Fruit fly (Drosophila melanogaster): ENCODE measurements around the gene CG14717.

The CG14717 gene

dm6 chr3R:11741730-11742203 is 45.5 kb downstream of the CG14717 start, which contains the start of the genes Blm and CG14722 (continued):
- no peak for TF ChIP-seq tup (GFP tag; optimal IDR thresholded peaks at IDR 0.05)
- TF ChIP-seq CG18011 (GFP tag; optimal IDR thresholded peaks at IDR 0.05), result no peak
- TF ChIP-seq CG10979 (tag; optimal IDR thresholded peaks at IDR 0.05), result no peak
- TF ChIP-seq maf-S (GFP tag; optimal IDR thresholded peaks at IDR 0.05), result no peak
- TF ChIP-seq CG4707 (GFP tag; optimal IDR thresholded peaks at IDR 0.05), result no peak
- no peak for TF ChIP-seq CG17328 (GFP tag; IDR thresholded peaks at IDR 0.05)
- TF ChIP-seq Hmx (GFP tag; optimal IDR thresholded peaks at IDR 0.05), result no peak
- TF ChIP-seq TFAM (GFP tag; optimal IDR thresholded peaks at IDR 0.05), result no peak
- no peak for TF ChIP-seq D19B (GFP tag; optimal IDR thresholded peaks at IDR 0.05)
- TF ChIP-seq Tbp (GFP tag; optimal IDR thresholded peaks at IDR 0.05), result peak; percentile 21
- TF ChIP-seq sens (GFP tag), result peak; percentile 63
- no peak for TF ChIP-seq sqz (GFP tag; optimal IDR thresholded peaks at IDR 0.05)
- no peak for TF ChIP-seq bab2 (GFP tag; optimal IDR thresholded peaks at IDR 0.05)
- TF ChIP-seq ems (GFP tag; optimal IDR thresholded peaks at IDR 0.05), result no peak
- TF ChIP-seq CG10543 (GFP tag; optimal IDR thresholded peaks at IDR 0.05), result no peak
- no peak for TF ChIP-seq stc (GFP tag; IDR thresholded peaks at IDR 0.05)
- no peak for TF ChIP-seq CG6654 (GFP tag; optimal IDR thresholded peaks at IDR 0.05)
- TF ChIP-seq Dip2 (GFP tag; IDR thresholded peaks at IDR 0.05), result no peak
- TF ChIP-seq mirr (GFP tag; optimal IDR thresholded peaks at IDR 0.05), result no peak
- peak; percentile 45 for TF ChIP-seq CG30020 (tag; optimal IDR thresholded peaks at IDR 0.05)
- no peak for TF ChIP-seq klu (GFP tag; IDR thresholded peaks at IDR 0.05)
- no peak for TF ChIP-seq CG9609 (GFP tag; optimal IDR thresholded peaks at IDR 0.05)
- no peak for TF ChIP-seq CG2678 (tag; optimal IDR thresholded peaks at IDR 0.05)
- TF ChIP-seq Hey (tag; optimal IDR thresholded peaks at IDR 0.05), result no peak
- TF ChIP-seq ham (GFP tag; IDR thresholded peaks at IDR 0.05), result no peak
- no peak for TF ChIP-seq Blimp-1 (GFP tag; optimal IDR thresholded peaks at IDR 0.05)
- no peak for TF ChIP-seq CG16815 (GFP tag; optimal IDR thresholded peaks at IDR 0.05)
- no peak for TF ChIP-seq Meics (GFP tag; optimal IDR thresholded peaks at IDR 0.05)
- peak; percentile 42 for TF ChIP-seq CG3995 (GFP tag; optimal IDR thresholded peaks at IDR 0.05)
- no peak for TF ChIP-seq NK7.1 (GFP tag; optimal IDR thresholded peaks at IDR 0.05)
- no peak for TF ChIP-seq slp2 (GFP tag; optimal IDR thresholded peaks at IDR 0.05)
- peak; percentile 57 for TF ChIP-seq CG17186 (GFP tag; optimal IDR thresholded peaks at IDR 0.05)
- no peak for TF ChIP-seq seq (GFP tag; IDR thresholded peaks at IDR 0.05)
- TF ChIP-seq NfI (GFP tag; optimal IDR thresholded peaks at IDR 0.05), result no peak
- TF ChIP-seq dmrt11E (tag; optimal IDR thresholded peaks at IDR 0.05), result no peak
- TF ChIP-seq CG4328 (GFP tag; optimal IDR thresholded peaks at IDR 0.05), result no peak
- TF ChIP-seq dimm (GFP tag; IDR thresholded peaks at IDR 0.05), result no peak
- TF ChIP-seq CG34422 (GFP tag; IDR thresholded peaks at IDR 0.05), result no peak; the same call in 2 of the 3 replicates
- TF ChIP-seq Xbp1 (GFP tag; optimal IDR thresholded peaks at IDR 0.05), result no peak
- no peak for TF ChIP-seq Lhr (GFP tag; optimal IDR thresholded peaks at IDR 0.05)
- TF ChIP-seq Hr39 (optimal IDR thresholded peaks at IDR 0.05), result no peak
- no peak for TF ChIP-seq az2 (GFP tag; optimal IDR thresholded peaks at IDR 0.05)
- no peak for TF ChIP-seq D19A (tag; optimal IDR thresholded peaks at IDR 0.05)
- no peak for TF ChIP-seq gcm (GFP tag; optimal IDR thresholded peaks at IDR 0.05)
- no peak for TF ChIP-seq ATbp (GFP tag; optimal IDR thresholded peaks at IDR 0.05)
